Fruit fly (Drosophila melanogaster) whole organism, embryonic: ENCODE measurements around the gene Prat2.

ENCODE experiments used
- Ada2b ChIP-seq: fragments of 200-800 bp; sonication (Bioruptor generic); IDR thresholded peaks from 2 replicates; pipeline ENCODE4 v1.3.6; 2022; ENCODE audit warnings: missing biosample characterization, missing genetic modification characterization
- Doc2 ChIP-seq: fragments of 200-800 bp; sonication (Bioruptor generic); IDR thresholded peaks from 2 replicates; pipeline ENCODE4 v1.3.6; 2022; ENCODE audit warnings: missing biosample characterization, missing genetic modification characterization
- Dp ChIP-seq: fragments of 200-800 bp; sonication (Bioruptor generic); optimal IDR thresholded peaks from 2 replicates; lab custom pipeline; 2018; ENCODE audit warnings: missing biosample characterization, mild to moderate bottlenecking, missing genetic modification characterization, moderate library complexity
- Side ChIP-seq: fragments of 200-800 bp; sonication (Bioruptor generic); optimal IDR thresholded peaks from 2 replicates; lab custom pipeline; 2016; ENCODE audit warnings: missing biosample characterization, missing genetic modification characterization
- tll ChIP-seq, 2 experiments: fragments of 200-800 bp in 1 of 2; fragments of >200 bp in 1 of 2; sonication (Bioruptor generic) in 1 of 2; optimal IDR thresholded peaks; 2 replicates each; lab custom pipeline; 2017 to 2019; ENCODE audit warnings: missing biosample characterization in 2 of 2, missing genetic modification characterization in 2 of 2, mild to moderate bottlenecking in 1 of 2, moderate library complexity in 1 of 2

dm6 chr3L:6931850-6932249 lies 17.2 kb upstream of the Prat2 start, which contains the start of gene CG45413:
- TF ChIP-seq Dp (GFP tag; lab: Kevin White, UChicago): no peak
- no peak for TF ChIP-seq Ada2b (GFP tag; lab: Robert Waterston, UW)
- no peak for TF ChIP-seq Side (GFP tag; lab: Kevin White, UChicago)
- no peak for TF ChIP-seq tll (GFP tag; optimal IDR thresholded peaks at IDR 0.05; lab: Kevin White, UChicago)
- no peak for TF ChIP-seq Doc2
